Worm (Caenorhabditis elegans) whole organism, L4 larva: Measurements from ENCODE around the gene arl-5.

Experiments
- F26F4.8 ChIP-seq: fragments of 200-800 bp; sonication (Bioruptor generic); conservative IDR thresholded peaks from 2 replicates; pipeline ENCODE4 v1.3.6; 2022; ENCODE audit warnings: missing genetic modification characterization, missing compliant biosample characterization
- F37D6.2 ChIP-seq: sonication (generic microtip); optimal IDR thresholded peaks from 2 replicates; lab custom pipeline; 2016; ENCODE audit warnings: mild to moderate bottlenecking, missing genetic modification characterization, missing compliant biosample characterization
- T20F7.1 ChIP-seq: fragments of 200-800 bp; sonication (Bioruptor generic); optimal IDR thresholded peaks from 2 replicates; lab custom pipeline; 2018; ENCODE audit warnings: mild to moderate bottlenecking, missing genetic modification characterization, missing compliant biosample characterization
- ZK337.2 ChIP-seq: fragments of 200-800 bp; sonication (Bioruptor generic); IDR thresholded peaks from 2 replicates; pipeline ENCODE4 v1.3.6; 2022; ENCODE audit warnings: missing genetic modification reagents, missing genetic modification characterization, missing compliant biosample characterization
- arid-1 ChIP-seq: fragments of 200-800 bp; sonication (Bioruptor generic); conservative IDR thresholded peaks from 2 replicates; pipeline ENCODE4 v1.3.6; 2022; ENCODE audit warnings: missing genetic modification reagents, missing genetic modification characterization, missing compliant biosample characterization
- ceh-32 ChIP-seq: sonication (generic microtip); optimal IDR thresholded peaks from 2 replicates; lab custom pipeline; 2016; ENCODE audit warnings: mild to moderate bottlenecking, missing genetic modification characterization, missing compliant biosample characterization; ENCODE audit not compliant: poor library complexity
- daf-16 ChIP-seq, 3 experiments: sonication (generic microtip); optimal IDR thresholded peaks; 2 replicates each; lab custom pipeline; 2016 to 2017; ENCODE audit warnings: missing genetic modification characterization in 3 of 3, missing genetic modification reagents in 3 of 3, mild to moderate bottlenecking in 2 of 3, missing compliant biosample characterization in 2 of 3, missing biosample characterization in 1 of 3, moderate library complexity in 1 of 3
- duxl-1 ChIP-seq: sonication (generic microtip); optimal IDR thresholded peaks from 2 replicates; lab custom pipeline; 2016; ENCODE audit warnings: mild to moderate bottlenecking, missing genetic modification characterization, moderate library complexity, missing compliant biosample characterization; ENCODE audit not compliant: poor library complexity
- fos-1 ChIP-seq: fragments of 150-350 bp; optimal IDR thresholded peaks from 2 replicates; lab custom pipeline; 2014; ENCODE audit warnings: missing biosample characterization, missing genetic modification characterization
- hlh-30 ChIP-seq: sonication (generic microtip); optimal IDR thresholded peaks from 2 replicates; lab custom pipeline; 2017; ENCODE audit warnings: antibody characterized with exemption, mild to moderate bottlenecking, missing genetic modification characterization, missing compliant biosample characterization; ENCODE audit not compliant: insufficient read depth
- jun-1 ChIP-seq: fragments of 150-350 bp; optimal IDR thresholded peaks from 2 replicates; lab custom pipeline; 2014; ENCODE audit warnings: missing biosample characterization, missing genetic modification reagents, missing genetic modification characterization
- lin-15B ChIP-seq: fragments of 150-350 bp; sonication (generic microtip); optimal IDR thresholded peaks from 3 replicates; lab custom pipeline; 2014; ENCODE audit warnings: missing biosample characterization, missing genetic modification characterization
- lin-39 ChIP-seq: fragments of 150-350 bp; optimal IDR thresholded peaks from 2 replicates; lab custom pipeline; 2014; ENCODE audit warnings: missing biosample characterization, missing genetic modification reagents, missing genetic modification characterization
- lsy-2 ChIP-seq, 2 experiments: fragments of 150-350 bp in 1 of 2; sonication (generic microtip) in 1 of 2; optimal IDR thresholded peaks; 2 replicates each; lab custom pipeline; 2014 to 2017; ENCODE audit warnings: missing biosample characterization in 2 of 2, missing genetic modification characterization in 2 of 2
- mes-2 ChIP-seq: sonication (generic microtip); optimal IDR thresholded peaks from 2 replicates; lab custom pipeline; 2016; ENCODE audit warnings: missing genotype, mild to moderate bottlenecking, missing genetic modification characterization, missing compliant biosample characterization; ENCODE audit not compliant: poor library complexity, severe bottlenecking
- nhr-11 ChIP-seq: fragments of 150-350 bp; optimal IDR thresholded peaks from 2 replicates; lab custom pipeline; 2014; ENCODE audit warnings: missing biosample characterization, missing genetic modification characterization
- nhr-25 ChIP-seq: sonication (generic microtip); optimal IDR thresholded peaks from 2 replicates; lab custom pipeline; 2017; ENCODE audit warnings: missing genetic modification characterization, mild to moderate bottlenecking, missing compliant biosample characterization, antibody characterized with exemption, moderate library complexity, borderline replicate concordance; ENCODE audit not compliant: insufficient read depth
- pqm-1 ChIP-seq: sonication (generic microtip); optimal IDR thresholded peaks from 2 replicates; lab custom pipeline; 2017; ENCODE audit warnings: missing biosample characterization, missing genetic modification characterization
- rbr-2 ChIP-seq: sonication (generic microtip); optimal IDR thresholded peaks from 2 replicates; lab custom pipeline; 2016; ENCODE audit warnings: missing genotype, missing genetic modification characterization, missing compliant biosample characterization
- set-16 ChIP-seq: fragments of 200-800 bp; sonication (Bioruptor generic); IDR thresholded peaks from 2 replicates; pipeline ENCODE4 v1.3.6; 2022; ENCODE audit warnings: missing genetic modification reagents, missing genetic modification characterization, missing compliant biosample characterization
- skn-1 ChIP-seq: fragments of 150-350 bp; optimal IDR thresholded peaks from 2 replicates; lab custom pipeline; 2014; ENCODE audit warnings: missing biosample characterization, missing genetic modification characterization
- tag-97 ChIP-seq: fragments of 200-800 bp; sonication (Bioruptor generic); IDR thresholded peaks from 2 replicates; pipeline ENCODE4 v1.3.6; 2022; ENCODE audit warnings: missing genetic modification characterization, missing compliant biosample characterization
- unc-130 ChIP-seq: sonication (generic microtip); optimal IDR thresholded peaks from 2 replicates; lab custom pipeline; 2016; ENCODE audit warnings: missing genetic modification reagents, missing genetic modification characterization, missing compliant biosample characterization
- unc-39 ChIP-seq: sonication (generic microtip); optimal IDR thresholded peaks from 2 replicates; lab custom pipeline; 2017; ENCODE audit warnings: missing biosample characterization, missing genetic modification characterization
- unc-62 ChIP-seq, 3 experiments: fragments of 150-350 bp in 1 of 3; sonication (generic microtip); optimal IDR thresholded peaks in 2 of 3; peaks in 1 of 3; 1 replicate in 1 of 3; 2 replicates in 2 of 3; lab custom pipeline; 2014 to 2017; ENCODE audit warnings: missing biosample characterization in 3 of 3, missing genetic modification characterization in 3 of 3, missing genetic modification reagents in 3 of 3, missing genotype in 1 of 3
- zfp-3 ChIP-seq: fragments of 200-800 bp; sonication (Bioruptor generic); conservative IDR thresholded peaks from 2 replicates; pipeline ENCODE4 v1.3.6; 2022; ENCODE audit warnings: missing genetic modification reagents, missing genetic modification characterization, missing compliant biosample characterization

arl-5 gene

ce11 chrIII:9867780-9868503 is 44.9 kb downstream of the arl-5 start, which contains the start of gene dhhc-4 (continued):
- no peak for TF ChIP-seq set-16
- TF ChIP-seq ZK337.2 = peak; percentile 94
- no peak for TF ChIP-seq nhr-11
- 0 out of 2 replicates have a peak, but pooled peaks have one; percentile 58 for TF ChIP-seq tag-97
- TF ChIP-seq jun-1 (tag; lab: Kevin White, UChicago) = no peak
- TF ChIP-seq F26F4.8 (GFP tag; lab: Robert Waterston, UW) = no peak
- TF ChIP-seq lin-15B = no peak
- TF ChIP-seq pqm-1 (tag; lab: Kevin White, UChicago) = peak; percentile 5
- TF ChIP-seq lin-39 = no peak
- TF ChIP-seq ceh-32 (tag; lab: Kevin White, UChicago) = peak; percentile 19
- peak in 1 of 2 experiments; percentile 10 for TF ChIP-seq daf-16 (GFP tag; optimal IDR thresholded peaks at IDR 0.05; lab: Kevin White, UChicago)
- no peak for TF ChIP-seq daf-16 (tag; optimal IDR thresholded peaks at IDR 0.05; lab: Kevin White, UChicago)
- no peak for TF ChIP-seq nhr-25 (tag; lab: Kevin White, UChicago)
- TF ChIP-seq duxl-1 (tag; lab: Kevin White, UChicago) = peak; percentile 39
- no peak for TF ChIP-seq unc-39 (tag; lab: Kevin White, UChicago)
- peak; percentile 19 for TF ChIP-seq F37D6.2 (tag; lab: Kevin White, UChicago)
- peak; percentile 11 for TF ChIP-seq T20F7.1 (GFP tag; lab: Kevin White, UChicago)
- TF ChIP-seq hlh-30 (tag; lab: Kevin White, UChicago) = peak; percentile 20
- TF ChIP-seq zfp-3 (GFP tag; lab: Robert Waterston, UW) = 0 out of 2 replicates have a peak, but pooled peaks have one; percentile 22
- TF ChIP-seq arid-1 = no peak
- peak; percentile 89 for TF ChIP-seq unc-130
- peak in 1 of 2 experiments; percentile 59 for TF ChIP-seq unc-62 (GFP tag; optimal IDR thresholded peaks at IDR 0.05 in 1 of 2; lab: Kevin White, UChicago)
- no peak for TF ChIP-seq unc-62 (tag; optimal IDR thresholded peaks at IDR 0.05; lab: Kevin White, UChicago)
- TF ChIP-seq skn-1 (tag; lab: Kevin White, UChicago) = no peak
- TF ChIP-seq lsy-2 (tag; optimal IDR thresholded peaks at IDR 0.05; lab: Kevin White, UChicago) = peak in 1 of 2 experiments; percentile 71
- no peak for TF ChIP-seq fos-1 (tag; lab: Kevin White, UChicago)

- TF ChIP-seq set-16 (no peak), mes-2 (tag; lab: Kevin White, UChicago) (no peak), unc-62 (GFP tag; optimal IDR thresholded peaks at IDR 0.05 in 1 of 2; lab: Kevin White, UChicago) (no peak), unc-62 (tag; optimal IDR thresholded peaks at IDR 0.05; lab: Kevin White, UChicago) (no peak), rbr-2 (tag; lab: Kevin White, UChicago) (no peak)
Measured at ce11 chrIII:9871032-9871431, 48.0 kb downstream of the arl-5 start, which contains the start of gene ZK757.1. TSS of gene ZK757.1 (minus strand) at chrIII:9871132.
